Worm (Caenorhabditis elegans) whole organism, late embryonic: ENCODE measurements around the gene ech-9.

Experiments
- C08G9.2 ChIP-seq: sonication (generic microtip); optimal IDR thresholded peaks from 2 replicates; lab custom pipeline; 2016; ENCODE audit warnings: mild to moderate bottlenecking, missing genetic modification characterization, moderate library complexity, missing compliant biosample characterization
- F13H6.1 ChIP-seq: sonication (generic microtip); optimal IDR thresholded peaks from 2 replicates; lab custom pipeline; 2016; ENCODE audit warnings: missing genetic modification characterization, missing compliant biosample characterization
- K02D7.2 ChIP-seq: sonication (generic microtip); optimal IDR thresholded peaks from 2 replicates; lab custom pipeline; 2017; ENCODE audit warnings: mild to moderate bottlenecking, missing genetic modification characterization, missing compliant biosample characterization
- K09A11.1 ChIP-seq: sonication (generic microtip); optimal IDR thresholded peaks from 2 replicates; lab custom pipeline; 2017; ENCODE audit warnings: antibody characterized with exemption, mild to moderate bottlenecking, missing genetic modification characterization, missing compliant biosample characterization; ENCODE audit not compliant: insufficient read depth
- T23F11.4 ChIP-seq: fragments of 200-800 bp; sonication (Bioruptor generic); optimal IDR thresholded peaks from 2 replicates; lab custom pipeline; 2018; ENCODE audit warnings: mild to moderate bottlenecking, missing genetic modification characterization, missing compliant biosample characterization
- Y22D7AL.16 ChIP-seq: sonication (generic microtip); optimal IDR thresholded peaks from 2 replicates; lab custom pipeline; 2016; ENCODE audit warnings: missing genetic modification characterization, missing compliant biosample characterization
- ahr-1 ChIP-seq: sonication (generic microtip); optimal IDR thresholded peaks from 2 replicates; lab custom pipeline; 2016; ENCODE audit warnings: missing genetic modification characterization, missing compliant biosample characterization
- ama-1 ChIP-seq: fragments of 150-350 bp; optimal IDR thresholded peaks from 2 replicates; lab custom pipeline; 2014
- ceh-18 ChIP-seq: sonication (generic microtip); optimal IDR thresholded peaks from 2 replicates; lab custom pipeline; 2016; ENCODE audit warnings: missing genetic modification characterization, missing compliant biosample characterization
- ceh-19 ChIP-seq: fragments of 200-800 bp; sonication (Bioruptor generic); optimal IDR thresholded peaks from 2 replicates; lab custom pipeline; 2018; ENCODE audit warnings: mild to moderate bottlenecking, missing genetic modification characterization, missing compliant biosample characterization
- ceh-30 ChIP-seq: fragments of 150-350 bp; optimal IDR thresholded peaks from 2 replicates; lab custom pipeline; 2014; ENCODE audit warnings: missing biosample characterization, missing genetic modification characterization
- ceh-31 ChIP-seq: sonication (generic microtip); optimal IDR thresholded peaks from 2 replicates; lab custom pipeline; 2016; ENCODE audit warnings: missing genetic modification characterization, missing compliant biosample characterization
- ceh-34 ChIP-seq: sonication (generic microtip); optimal IDR thresholded peaks from 2 replicates; lab custom pipeline; 2016; ENCODE audit warnings: mild to moderate bottlenecking, missing genetic modification characterization, missing compliant biosample characterization
- ceh-48 ChIP-seq: sonication (generic microtip); optimal IDR thresholded peaks from 2 replicates; lab custom pipeline; 2016; ENCODE audit warnings: missing genetic modification characterization, inconsistent platforms, missing compliant biosample characterization
- ceh-9 ChIP-seq: sonication (generic microtip); optimal IDR thresholded peaks from 2 replicates; lab custom pipeline; 2016; ENCODE audit warnings: mild to moderate bottlenecking, missing genetic modification characterization, inconsistent platforms, missing compliant biosample characterization
- che-1 ChIP-seq: sonication (generic microtip); optimal IDR thresholded peaks from 2 replicates; lab custom pipeline; 2016; ENCODE audit warnings: mild to moderate bottlenecking, missing genetic modification characterization, missing compliant biosample characterization
- ets-4 ChIP-seq: sonication (generic microtip); optimal IDR thresholded peaks from 2 replicates; lab custom pipeline; 2016; ENCODE audit warnings: missing genetic modification characterization, missing compliant biosample characterization
- fax-1 ChIP-seq: sonication (generic microtip); optimal IDR thresholded peaks from 2 replicates; lab custom pipeline; 2016; ENCODE audit warnings: missing genotype, missing genetic modification characterization, missing compliant biosample characterization
- fkh-10 ChIP-seq: fragments of 150-350 bp; optimal IDR thresholded peaks from 2 replicates; lab custom pipeline; 2014; ENCODE audit warnings: missing biosample characterization, missing genetic modification reagents, missing genetic modification characterization
- fkh-6 ChIP-seq: sonication (generic microtip); optimal IDR thresholded peaks from 2 replicates; lab custom pipeline; 2016; ENCODE audit warnings: missing genetic modification characterization, missing compliant biosample characterization
- gmeb-2 ChIP-seq: sonication (generic microtip); optimal IDR thresholded peaks from 2 replicates; lab custom pipeline; 2016; ENCODE audit warnings: missing genetic modification characterization, inconsistent platforms, missing compliant biosample characterization
- hlh-15 ChIP-seq: sonication (generic microtip); optimal IDR thresholded peaks from 2 replicates; lab custom pipeline; 2016; ENCODE audit warnings: missing genetic modification characterization, missing compliant biosample characterization
- hlh-30 ChIP-seq: sonication (generic microtip); optimal IDR thresholded peaks from 2 replicates; lab custom pipeline; 2017; ENCODE audit warnings: antibody characterized with exemption, missing genetic modification characterization, missing compliant biosample characterization; ENCODE audit not compliant: insufficient read depth
- hlh-6 ChIP-seq: sonication (generic microtip); optimal IDR thresholded peaks from 2 replicates; lab custom pipeline; 2016; ENCODE audit warnings: missing genotype, missing genetic modification characterization, missing compliant biosample characterization
- hlh-8 ChIP-seq: sonication (generic microtip); optimal IDR thresholded peaks from 2 replicates; lab custom pipeline; 2016; ENCODE audit warnings: missing genotype, missing genetic modification characterization, missing compliant biosample characterization
- nfya-1 ChIP-seq: sonication (generic microtip); optimal IDR thresholded peaks from 2 replicates; lab custom pipeline; 2017; ENCODE audit warnings: missing genetic modification characterization, mild to moderate bottlenecking, missing compliant biosample characterization, antibody characterized with exemption, moderate library complexity
- npax-4 ChIP-seq: sonication (generic microtip); optimal IDR thresholded peaks from 2 replicates; lab custom pipeline; 2016; ENCODE audit warnings: missing genetic modification characterization, missing compliant biosample characterization
- odd-2 ChIP-seq: sonication (generic microtip); optimal IDR thresholded peaks from 2 replicates; lab custom pipeline; 2017; ENCODE audit warnings: antibody characterized with exemption, mild to moderate bottlenecking, missing genetic modification characterization, missing compliant biosample characterization
- pag-3 ChIP-seq: sonication (generic microtip); optimal IDR thresholded peaks from 2 replicates; lab custom pipeline; 2016; ENCODE audit warnings: missing compliant biosample characterization, missing genetic modification characterization, borderline replicate concordance
- pha-2 ChIP-seq: sonication (generic microtip); optimal IDR thresholded peaks from 2 replicates; lab custom pipeline; 2017; ENCODE audit warnings: mild to moderate bottlenecking, missing genetic modification characterization, missing compliant biosample characterization
- rnt-1 ChIP-seq: sonication (generic microtip); optimal IDR thresholded peaks from 2 replicates; lab custom pipeline; 2016; ENCODE audit warnings: missing genetic modification characterization, missing compliant biosample characterization
- sdc-2 ChIP-seq: sonication (generic microtip); optimal IDR thresholded peaks from 2 replicates; lab custom pipeline; 2016; ENCODE audit warnings: missing genotype, missing genetic modification characterization, missing compliant biosample characterization
- sox-4 ChIP-seq: sonication (generic microtip); optimal IDR thresholded peaks from 2 replicates; lab custom pipeline; 2017; ENCODE audit warnings: mild to moderate bottlenecking, missing genetic modification characterization, inconsistent platforms, missing compliant biosample characterization
- tbx-2 ChIP-seq: sonication (generic microtip); optimal IDR thresholded peaks from 2 replicates; lab custom pipeline; 2016; ENCODE audit warnings: missing genetic modification characterization, missing compliant biosample characterization
- ttx-3 ChIP-seq: sonication (generic microtip); optimal IDR thresholded peaks from 2 replicates; lab custom pipeline; 2016; ENCODE audit warnings: missing genetic modification reagents, missing genetic modification characterization, missing compliant biosample characterization
- unc-3 ChIP-seq, 2 experiments: fragments of 200-800 bp in 1 of 2; sonication (Bioruptor generic) in 1 of 2; sonication (generic microtip) in 1 of 2; conservative IDR thresholded peaks in 1 of 2; optimal IDR thresholded peaks in 1 of 2; 2 replicates each; pipeline versions ENCODE4 v1.3.6 to Lab custom; 2016 to 2022; ENCODE audit warnings: missing compliant biosample characterization in 2 of 2, missing genetic modification characterization in 2 of 2, missing genetic modification reagents in 1 of 2
- unc-42 ChIP-seq: sonication (generic microtip); optimal IDR thresholded peaks from 2 replicates; lab custom pipeline; 2016; ENCODE audit warnings: missing genotype, missing genetic modification characterization, missing compliant biosample characterization
- unc-55 ChIP-seq: sonication (generic microtip); optimal IDR thresholded peaks from 2 replicates; lab custom pipeline; 2017; ENCODE audit warnings: missing biosample characterization, missing genetic modification reagents, missing genetic modification characterization
- zip-5 ChIP-seq: sonication (generic microtip); optimal IDR thresholded peaks from 2 replicates; lab custom pipeline; 2016; ENCODE audit warnings: missing genetic modification characterization, missing compliant biosample characterization
- ztf-16 ChIP-seq: sonication (generic microtip); optimal IDR thresholded peaks from 2 replicates; lab custom pipeline; 2017; ENCODE audit warnings: missing genetic modification characterization, missing compliant biosample characterization

ech-9 gene

ce11 chrIV:10235279-10235829 is at the start of gene ech-9:
Gene ech-9 (minus strand): TSS chrIV:10235329.
- TF ChIP-seq Y22D7AL.16 (tag; lab: Kevin White, UChicago) (no peak), ceh-18 (tag; lab: Kevin White, UChicago) (no peak), unc-55 (GFP tag; lab: Kevin White, UChicago) (no peak), zip-5 (tag; lab: Kevin White, UChicago) (no peak), pha-2 (tag; lab: Kevin White, UChicago) (no peak), nfya-1 (tag; lab: Kevin White, UChicago) (no peak), ahr-1 (tag; lab: Kevin White, UChicago) (no peak), pag-3 (tag; lab: Kevin White, UChicago) (no peak), ama-1 (no peak), ceh-19 (GFP tag; lab: Kevin White, UChicago) (no peak)

- TF ChIP-seq ceh-34 = peak; percentile 12
- TF ChIP-seq F13H6.1 (tag; lab: Kevin White, UChicago) = peak; percentile 12
- TF ChIP-seq ceh-30 (tag; lab: Kevin White, UChicago) = no peak
- TF ChIP-seq tbx-2 (tag; lab: Kevin White, UChicago) = peak; percentile 65
- peak; percentile 42 for TF ChIP-seq unc-42
- no peak for TF ChIP-seq T23F11.4 (GFP tag; lab: Kevin White, UChicago)
- TF ChIP-seq hlh-30 (tag; lab: Kevin White, UChicago) = no peak
- TF ChIP-seq rnt-1 (tag; lab: Kevin White, UChicago) = peak; percentile 14
- peak; percentile 54 for TF ChIP-seq ceh-31 (tag; lab: Kevin White, UChicago)
- TF ChIP-seq ceh-9 (tag; lab: Kevin White, UChicago) = no peak
- no peak for TF ChIP-seq che-1
- TF ChIP-seq fkh-6 (tag; lab: Kevin White, UChicago) = no peak
- peak; percentile 6 for TF ChIP-seq ceh-18 (tag; lab: Kevin White, UChicago)
- TF ChIP-seq nfya-1 (tag; lab: Kevin White, UChicago) = peak; percentile 84
- no peak for TF ChIP-seq ceh-19 (GFP tag; lab: Kevin White, UChicago)
- TF ChIP-seq, all 69 proteins: peak for 8
Observed at ce11 chrIV:10284194-10284910, 49.2 kb upstream of the ech-9 start, which contains the start of gene rad-51. Gene rad-51 (minus strand): TSS chrIV:10284244.

ce11 chrIV:10281482-10281881 is 46.4 kb upstream of the ech-9 start, which contains the start of gene thk-1:
Gene thk-1 (minus strand): TSS chrIV:10281582.
- no peak for TF ChIP-seq unc-55 (GFP tag; lab: Kevin White, UChicago)
- no peak for TF ChIP-seq ets-4 (tag; lab: Kevin White, UChicago)
- no peak for TF ChIP-seq hlh-15 (tag; lab: Kevin White, UChicago)
- no peak for TF ChIP-seq T23F11.4 (GFP tag; lab: Kevin White, UChicago)
- no peak for TF ChIP-seq sox-4 (tag; lab: Kevin White, UChicago)
- no peak for TF ChIP-seq unc-42
- TF ChIP-seq odd-2 (tag; lab: Kevin White, UChicago) = no peak
- TF ChIP-seq ztf-16 = no peak
- no peak for TF ChIP-seq hlh-8 (tag; lab: Kevin White, UChicago)
- no peak for TF ChIP-seq npax-4 (tag; lab: Kevin White, UChicago)
- TF ChIP-seq fax-1 (tag; lab: Kevin White, UChicago) = no peak
- TF ChIP-seq ceh-48 (tag; lab: Kevin White, UChicago) = no peak
- TF ChIP-seq gmeb-2 = no peak
- no peak for TF ChIP-seq fkh-10 (GFP tag; lab: Kevin White, UChicago)

- TF ChIP-seq F13H6.1 (tag; lab: Kevin White, UChicago) = no peak
- no peak for TF ChIP-seq hlh-6 (tag; lab: Kevin White, UChicago)
- TF ChIP-seq K09A11.1 (tag; lab: Kevin White, UChicago) = no peak
- no peak for TF ChIP-seq K02D7.2 (tag; lab: Kevin White, UChicago)
- no peak for TF ChIP-seq C08G9.2 (tag; lab: Kevin White, UChicago)
- no peak for TF ChIP-seq unc-3 (GFP tag; conservative IDR thresholded peaks at IDR 0.05; lab: Robert Waterston, UW)
- no peak for TF ChIP-seq unc-3 (tag; optimal IDR thresholded peaks at IDR 0.05; lab: Kevin White, UChicago)
- no peak for TF ChIP-seq unc-42
- no peak for TF ChIP-seq ztf-16
- no peak for TF ChIP-seq ttx-3 (tag; lab: Kevin White, UChicago)
- no peak for TF ChIP-seq unc-55 (GFP tag; lab: Kevin White, UChicago)
- TF ChIP-seq sdc-2 (tag; lab: Kevin White, UChicago) = no peak
Observed at ce11 chrIV:10277716-10278115, 42.6 kb upstream of the ech-9 start, which contains the start of gene Y43C5A.4. Gene Y43C5A.4 (plus strand): TSS chrIV:10278016.
